Worm (Caenorhabditis elegans): ENCODE results near the gene sre-38.

sre-38 gene

DNA sequence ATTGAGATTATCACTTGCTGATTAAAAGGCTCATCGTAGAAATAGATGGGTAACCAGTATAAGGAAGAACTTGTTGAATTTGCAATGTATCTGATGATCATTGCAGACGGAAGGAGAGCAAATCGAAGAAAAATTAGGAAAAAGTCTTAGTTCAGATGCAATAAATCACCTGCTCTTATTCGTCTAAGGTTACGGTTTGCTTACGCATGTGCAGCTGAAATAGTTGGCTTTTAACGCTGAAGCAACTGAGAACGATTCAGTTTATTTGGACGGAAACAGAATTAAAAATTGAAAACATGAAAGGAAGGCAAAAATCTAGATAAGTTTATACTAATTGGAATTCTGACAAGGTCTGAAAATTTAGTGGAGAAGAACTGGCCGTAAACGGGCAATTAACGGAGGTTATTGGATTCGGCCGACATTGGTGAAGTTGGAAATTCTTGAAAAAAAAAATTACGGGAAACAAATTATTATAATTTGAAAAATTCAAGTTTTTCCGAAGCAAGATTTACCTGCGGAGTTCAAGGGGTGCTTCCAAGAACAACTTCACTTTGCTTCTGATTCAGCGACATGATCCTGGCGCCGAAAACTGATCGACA is 4.5 kb upstream of the sre-38 start, which contains the start of the genes sre-35 and sre-33:
Gene sre-35 (minus strand): TSS at position 101 of the 599 bp plus-strand sequence.
Gene sre-33 (plus strand): TSS at position 549 of the 599 bp plus-strand sequence.
- TF ChIP-seq F13H6.1 (tag; optimal IDR thresholded peaks at IDR 0.05) (no peak), ama-1 (optimal IDR thresholded peaks at IDR 0.05) (no peak), ceh-18 (tag; optimal IDR thresholded peaks at IDR 0.05) (no peak), elt-4 (tag; optimal IDR thresholded peaks at IDR 0.05) (no peak)

DNA sequence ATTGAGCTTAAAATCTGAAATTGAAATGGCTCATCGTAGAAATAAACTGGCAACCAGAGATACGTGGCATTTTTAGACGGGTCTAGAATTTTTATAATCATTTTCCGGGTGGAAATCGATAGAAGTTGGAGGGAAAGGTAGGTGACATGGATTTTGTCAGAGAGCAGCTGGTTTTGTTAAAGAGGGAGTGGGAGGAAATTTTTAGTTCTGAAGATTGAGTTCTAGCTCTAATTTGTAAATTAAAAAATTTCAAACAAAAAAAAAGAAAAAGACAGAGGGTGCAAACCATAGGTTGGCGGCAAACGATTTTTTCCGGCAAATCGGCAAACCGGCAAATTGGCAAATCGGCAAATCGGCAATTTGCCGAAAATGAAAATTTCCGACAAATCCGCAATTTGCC is 742 bp upstream of the sre-38 start, which contains the start of gene sre-32:
Gene sre-32 (minus strand): TSS at position 101 of the 400 bp plus-strand sequence.
- no peak for TF ChIP-seq ceh-2 (tag; optimal IDR thresholded peaks at IDR 0.05)
- no peak for TF ChIP-seq unc-86 (tag; optimal IDR thresholded peaks at IDR 0.05)

DNA sequence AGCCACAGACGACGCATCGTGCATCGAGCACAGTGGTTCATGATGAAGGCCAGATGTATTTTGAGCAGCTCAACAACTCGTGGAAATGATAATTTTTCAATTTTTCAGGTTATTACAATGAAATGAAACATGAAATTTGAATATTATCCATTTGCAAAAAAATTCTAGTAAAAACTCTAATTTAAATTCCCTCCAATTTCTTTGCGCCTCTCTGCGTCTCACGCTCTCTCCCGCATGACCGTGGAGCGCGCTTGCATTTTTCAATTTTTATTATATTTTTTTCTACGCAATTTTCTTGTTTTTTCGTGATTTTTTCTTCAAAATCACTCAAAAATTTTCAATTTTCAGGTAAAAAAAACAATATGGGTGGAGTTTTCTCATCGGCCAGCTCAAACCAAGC is 2.0 kb downstream of the sre-38 start, which contains the start of gene tag-281:
Gene tag-281 (plus strand): TSS at position 340 of the 400 bp plus-strand sequence.
- peak; percentile 21 for TF ChIP-seq unc-86 (tag; optimal IDR thresholded peaks at IDR 0.05)
- TF ChIP-seq unc-42 (tag; optimal IDR thresholded peaks at IDR 0.05) = peak; percentile 47
- TF ChIP-seq sdc-2 (tag; optimal IDR thresholded peaks at IDR 0.05) = no peak
- peak; percentile 6 for TF ChIP-seq pax-1 (tag; optimal IDR thresholded peaks at IDR 0.05)
- TF ChIP-seq ceh-48 (tag; optimal IDR thresholded peaks at IDR 0.05) = peak; percentile 3
- peak; percentile 25 for TF ChIP-seq ceh-18 (tag; optimal IDR thresholded peaks at IDR 0.05)
- TF ChIP-seq ceh-31 (tag; optimal IDR thresholded peaks at IDR 0.05) = peak; percentile 15
- TF ChIP-seq elt-4 (tag; optimal IDR thresholded peaks at IDR 0.05) = no peak
- no peak for TF ChIP-seq ceh-22 (tag; optimal IDR thresholded peaks at IDR 0.05)
- TF ChIP-seq pha-4 (tag; optimal IDR thresholded peaks at IDR 0.05) = no peak
- TF ChIP-seq odd-2 (tag; optimal IDR thresholded peaks at IDR 0.05) = no peak
- TF ChIP-seq zip-5 (tag; optimal IDR thresholded peaks at IDR 0.05) = no peak
- peak; percentile 12 for TF ChIP-seq ceh-34 (tag; optimal IDR thresholded peaks at IDR 0.05)
- no peak for TF ChIP-seq ceh-24 (tag; optimal IDR thresholded peaks at IDR 0.05)
- TF ChIP-seq ceh-19 (GFP tag; optimal IDR thresholded peaks at IDR 0.05) = no peak
- peak; percentile 68 for TF ChIP-seq nfya-1 (tag; optimal IDR thresholded peaks at IDR 0.05)
- TF ChIP-seq C38D4.7 (GFP tag; optimal IDR thresholded peaks at IDR 0.05) = no peak

DNA sequence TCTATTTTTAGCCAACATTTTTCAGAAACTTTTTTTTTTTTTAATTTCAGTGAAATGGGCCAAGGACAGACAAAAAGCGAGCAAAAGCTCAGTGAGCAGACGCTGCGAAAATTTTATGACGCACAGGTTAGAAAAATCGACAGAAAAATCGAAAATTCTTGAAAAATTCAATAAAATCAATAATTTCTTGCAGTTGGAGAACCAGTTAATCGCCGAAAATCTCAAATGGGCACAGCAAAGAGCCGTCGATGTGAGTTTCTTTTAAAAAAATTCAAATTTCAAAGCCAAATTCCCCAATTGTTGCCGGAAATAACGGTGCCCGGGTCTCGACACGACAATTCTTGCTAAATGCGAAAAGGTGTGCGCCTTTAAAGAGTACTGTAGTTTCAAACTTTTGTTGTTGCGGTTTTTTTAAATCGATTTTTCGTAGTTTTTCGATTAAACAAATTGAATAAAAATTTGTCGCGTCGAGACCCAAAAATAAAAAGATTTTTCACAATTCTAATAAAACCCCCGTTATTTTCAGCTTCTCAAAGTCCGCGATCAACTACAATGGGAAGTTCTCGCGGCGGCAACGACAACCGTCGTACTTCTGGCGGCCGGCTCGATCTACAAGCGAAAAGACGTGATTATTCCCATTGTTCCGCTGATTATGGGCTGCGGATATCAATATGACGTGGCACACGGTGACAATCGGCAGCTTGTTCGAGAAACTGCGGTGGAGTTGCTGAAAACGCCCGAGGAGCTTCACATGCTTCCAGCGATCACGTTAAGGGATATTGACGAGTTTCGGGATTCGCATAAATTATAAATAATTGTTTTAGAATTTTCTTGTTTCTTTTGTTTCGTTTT is 3.5 kb downstream of the sre-38 start, which contains the start of gene tag-280:
Gene tag-280 (plus strand): TSS at position 51 of the 852 bp plus-strand sequence.
- TF ChIP-seq pag-3 (tag; optimal IDR thresholded peaks at IDR 0.05; ENCODE audit: borderline replicate concordance) (no peak), fkh-6 (tag; optimal IDR thresholded peaks at IDR 0.05) (no peak), madf-2 (tag; optimal IDR thresholded peaks at IDR 0.05) (no peak), syd-9 (tag; optimal IDR thresholded peaks at IDR 0.05) (no peak), pha-4 (tag; optimal IDR thresholded peaks at IDR 0.05) (no peak), ama-1 (optimal IDR thresholded peaks at IDR 0.05) (no peak), tbx-2 (tag; optimal IDR thresholded peaks at IDR 0.05) (no peak), hlh-6 (tag; optimal IDR thresholded peaks at IDR 0.05) (no peak), F13H6.1 (tag; optimal IDR thresholded peaks at IDR 0.05) (no peak), K09A11.1 (tag; optimal IDR thresholded peaks at IDR 0.05; ENCODE audit: insufficient read depth) (no peak), T23F11.4 (GFP tag; optimal IDR thresholded peaks at IDR 0.05) (no peak), pqm-1 (tag; optimal IDR thresholded peaks at IDR 0.05) (no peak), ceh-19 (GFP tag; optimal IDR thresholded peaks at IDR 0.05) (no peak), hlh-15 (tag; optimal IDR thresholded peaks at IDR 0.05) (no peak), odd-2 (tag; optimal IDR thresholded peaks at IDR 0.05) (no peak), ceh-9 (tag; optimal IDR thresholded peaks at IDR 0.05) (no peak), dmd-4 (tag; optimal IDR thresholded peaks at IDR 0.05; ENCODE audit: borderline replicate concordance) (no peak), ceh-34 (tag; optimal IDR thresholded peaks at IDR 0.05) (no peak), C08G9.2 (tag; optimal IDR thresholded peaks at IDR 0.05) (no peak), C38D4.7 (GFP tag; optimal IDR thresholded peaks at IDR 0.05) (no peak)

All from whole organism, late embryonic.